Fruit fly (Drosophila melanogaster): Measurements from ENCODE around the gene Rga.

Rga gene

dm6 chr3R:5564775-5565190 is 48.1 kb downstream of the Rga start, which contains the start of the genes CG14671 and CG12746 (continued):
- peak; percentile 38 for TF ChIP-seq YL-1 (GFP tag; optimal IDR thresholded peaks at IDR 0.05)
- peak; percentile 34 for TF ChIP-seq nmo (GFP tag; optimal IDR thresholded peaks at IDR 0.05)
- no peak for TF ChIP-seq klu (GFP tag; IDR thresholded peaks at IDR 0.05)
- TF ChIP-seq Nf-YC (tag; optimal IDR thresholded peaks at IDR 0.05), result peak; percentile 66
- TF ChIP-seq fd96Cb (tag; optimal IDR thresholded peaks at IDR 0.05), result no peak
- no peak for TF ChIP-seq CG13624 (GFP tag; optimal IDR thresholded peaks at IDR 0.05)
- TF ChIP-seq CG7357 (GFP tag; IDR thresholded peaks at IDR 0.05), result no peak
- TF ChIP-seq CG30403 (GFP tag; optimal IDR thresholded peaks at IDR 0.05), result no peak
- TF ChIP-seq CG13775 (GFP tag; optimal IDR thresholded peaks at IDR 0.05), result no peak
- no peak for TF ChIP-seq D19B (GFP tag; optimal IDR thresholded peaks at IDR 0.05)
- no peak for TF ChIP-seq inv (GFP tag; IDR thresholded peaks at IDR 0.05; ENCODE audit: partially characterized antibody)
- no peak for TF ChIP-seq bowl (GFP tag; IDR thresholded peaks at IDR 0.05)
- no peak for TF ChIP-seq trh (GFP tag; optimal IDR thresholded peaks at IDR 0.05)
- no peak for TF ChIP-seq gt (GFP tag; IDR thresholded peaks at IDR 0.05)
- peak; percentile 14 for TF ChIP-seq tx (GFP tag; optimal IDR thresholded peaks at IDR 0.05)
- no peak for TF ChIP-seq CG17361 (GFP tag; IDR thresholded peaks at IDR 0.05)
- TF ChIP-seq CG33213 (GFP tag; optimal IDR thresholded peaks at IDR 0.05), result no peak
- no peak for TF ChIP-seq dimm (GFP tag; IDR thresholded peaks at IDR 0.05)
- TF ChIP-seq CG15601 (tag; optimal IDR thresholded peaks at IDR 0.05), result no peak
- TF ChIP-seq grn (GFP tag; optimal IDR thresholded peaks at IDR 0.05), result peak; percentile 44
- no peak for TF ChIP-seq CG5953 (GFP tag; IDR thresholded peaks at IDR 0.05)
- no peak for TF ChIP-seq Dip2 (GFP tag; IDR thresholded peaks at IDR 0.05)
- TF ChIP-seq grau (tag; optimal IDR thresholded peaks at IDR 0.05), result no peak
- TF ChIP-seq CG15479 (GFP tag; optimal IDR thresholded peaks at IDR 0.05), result peak; percentile 57
- TF ChIP-seq NC2α (GFP tag; optimal IDR thresholded peaks at IDR 0.05), result no peak
- no peak for TF ChIP-seq sc (optimal IDR thresholded peaks at IDR 0.05)
- no peak for TF ChIP-seq sc (GFP tag; optimal IDR thresholded peaks at IDR 0.05)
- no peak for TF ChIP-seq CG18476 (GFP tag; optimal IDR thresholded peaks at IDR 0.05)
- TF ChIP-seq lbe (GFP tag; optimal IDR thresholded peaks at IDR 0.05), result no peak
- TF ChIP-seq CG32772 (GFP tag; IDR thresholded peaks at IDR 0.05), result no peak
- TF ChIP-seq mam (GFP tag; optimal IDR thresholded peaks at IDR 0.05), result no peak
- TF ChIP-seq da (GFP tag; optimal IDR thresholded peaks at IDR 0.05), result no peak
- no peak for TF ChIP-seq gem (tag; optimal IDR thresholded peaks at IDR 0.05)
- TF ChIP-seq CG7839 (tag; optimal IDR thresholded peaks at IDR 0.05), result no peak
- TF ChIP-seq CG2678 (tag; optimal IDR thresholded peaks at IDR 0.05), result no peak
- 0 out of 2 replicates have a peak, but pooled peaks have one; percentile 18 for TF ChIP-seq CG3847 (GFP tag; IDR thresholded peaks at IDR 0.05)
- no peak for TF ChIP-seq Dbx (GFP tag; IDR thresholded peaks at IDR 0.05)
- TF ChIP-seq gsb-n (tag; optimal IDR thresholded peaks at IDR 0.05), result no peak
- TF ChIP-seq dmrt11E (tag; optimal IDR thresholded peaks at IDR 0.05), result no peak
- TF ChIP-seq CG6854 (GFP tag; optimal IDR thresholded peaks at IDR 0.05), result no peak
- TF ChIP-seq fru (optimal IDR thresholded peaks at IDR 0.05), result no peak
- no peak for TF ChIP-seq Atf-2 (GFP tag; optimal IDR thresholded peaks at IDR 0.05)
- TF ChIP-seq fd3F (GFP tag; optimal IDR thresholded peaks at IDR 0.05), result no peak
- TF ChIP-seq CG10274 (GFP tag; optimal IDR thresholded peaks at IDR 0.05), result no peak
- no peak for TF ChIP-seq Nf-YB (GFP tag; optimal IDR thresholded peaks at IDR 0.05)
- no peak for TF ChIP-seq MTF-1 (GFP tag; optimal IDR thresholded peaks at IDR 0.05; ENCODE audit: borderline replicate concordance)
- TF ChIP-seq CG18262 (tag; optimal IDR thresholded peaks at IDR 0.05), result no peak
- peak; percentile 62 for TF ChIP-seq Sin3A (optimal IDR thresholded peaks at IDR 0.05)
- TF ChIP-seq phol (tag; optimal IDR thresholded peaks at IDR 0.05), result peak; percentile 22
- TF ChIP-seq al (GFP tag; IDR thresholded peaks at IDR 0.05), result no peak
- peak; percentile 55; the same call in 1 of the 3 replicates for TF ChIP-seq ci (GFP tag; IDR thresholded peaks at IDR 0.05)
- TF ChIP-seq H15 (GFP tag; IDR thresholded peaks at IDR 0.05), result no peak
- no peak for TF ChIP-seq CG6689 (GFP tag; IDR thresholded peaks at IDR 0.05)

Data from whole organism, embryonic.